Fruit fly (Drosophila melanogaster) whole organism, embryonic: ENCODE measurements around the gene CG10041.

ENCODE experiments used
- Abd-B ChIP-seq: fragments of 200-800 bp; sonication (Bioruptor generic); optimal IDR thresholded peaks from 2 replicates; lab custom pipeline; 2018; ENCODE audit warnings: missing biosample characterization, mild to moderate bottlenecking, missing genetic modification characterization, moderate library complexity
- Blimp-1 ChIP-seq: fragments of 200-800 bp; sonication (Bioruptor generic); optimal IDR thresholded peaks from 3 replicates; lab custom pipeline; 2018; ENCODE audit warnings: missing biosample characterization, missing genetic modification characterization, mild to moderate bottlenecking, moderate library complexity, missing genetic modification reagents
- CG10366 ChIP-seq: fragments of 200-800 bp; sonication (Bioruptor generic); IDR thresholded peaks from 2 replicates; pipeline ENCODE4 v1.3.6; 2022; ENCODE audit warnings: missing biosample characterization, missing genetic modification characterization
- CG32532 ChIP-seq: fragments of 200-800 bp; sonication (Bioruptor generic); IDR thresholded peaks from 2 replicates; pipeline ENCODE4 v1.3.6; 2022; ENCODE audit warnings: missing biosample characterization, missing genetic modification characterization
- CG5953 ChIP-seq: fragments of 200-800 bp; sonication (Bioruptor generic); IDR thresholded peaks from 2 replicates; pipeline ENCODE4 v1.3.6; 2022; ENCODE audit warnings: missing biosample characterization, missing genetic modification characterization
- CG8388 ChIP-seq: fragments of 200-800 bp; sonication (Bioruptor generic); optimal IDR thresholded peaks from 2 replicates; lab custom pipeline; 2019; ENCODE audit warnings: missing biosample characterization, mild to moderate bottlenecking, missing genetic modification characterization, moderate library complexity
- bcd ChIP-seq: fragments of 200-800 bp; sonication (Bioruptor generic); optimal IDR thresholded peaks from 2 replicates; lab custom pipeline; 2017; ENCODE audit warnings: missing biosample characterization, mild to moderate bottlenecking, missing genetic modification characterization
- dpn ChIP-seq, 2 experiments: fragments of 200-800 bp; sonication (Bioruptor generic); optimal IDR thresholded peaks; 3 replicates each; lab custom pipeline; 2016; ENCODE audit warnings: missing biosample characterization in 2 of 2, missing genetic modification characterization in 2 of 2
- gcm ChIP-seq: fragments of 200-800 bp; sonication (Bioruptor generic); optimal IDR thresholded peaks from 2 replicates; lab custom pipeline; 2019; ENCODE audit warnings: missing biosample characterization, mild to moderate bottlenecking, missing genetic modification characterization, moderate library complexity
- pho ChIP-seq: fragments of 200-800 bp; sonication (Bioruptor generic); optimal IDR thresholded peaks from 2 replicates; lab custom pipeline; 2016; ENCODE audit warnings: missing biosample characterization, missing genetic modification characterization
- psq ChIP-seq: fragments of 200-800 bp; sonication (Bioruptor generic); optimal IDR thresholded peaks from 2 replicates; lab custom pipeline; 2017; ENCODE audit warnings: missing biosample characterization, missing genetic modification characterization
- tx ChIP-seq: fragments of 200-800 bp; sonication (Bioruptor generic); optimal IDR thresholded peaks from 2 replicates; lab custom pipeline; 2016; ENCODE audit warnings: missing biosample characterization, missing genetic modification characterization

DNA sequence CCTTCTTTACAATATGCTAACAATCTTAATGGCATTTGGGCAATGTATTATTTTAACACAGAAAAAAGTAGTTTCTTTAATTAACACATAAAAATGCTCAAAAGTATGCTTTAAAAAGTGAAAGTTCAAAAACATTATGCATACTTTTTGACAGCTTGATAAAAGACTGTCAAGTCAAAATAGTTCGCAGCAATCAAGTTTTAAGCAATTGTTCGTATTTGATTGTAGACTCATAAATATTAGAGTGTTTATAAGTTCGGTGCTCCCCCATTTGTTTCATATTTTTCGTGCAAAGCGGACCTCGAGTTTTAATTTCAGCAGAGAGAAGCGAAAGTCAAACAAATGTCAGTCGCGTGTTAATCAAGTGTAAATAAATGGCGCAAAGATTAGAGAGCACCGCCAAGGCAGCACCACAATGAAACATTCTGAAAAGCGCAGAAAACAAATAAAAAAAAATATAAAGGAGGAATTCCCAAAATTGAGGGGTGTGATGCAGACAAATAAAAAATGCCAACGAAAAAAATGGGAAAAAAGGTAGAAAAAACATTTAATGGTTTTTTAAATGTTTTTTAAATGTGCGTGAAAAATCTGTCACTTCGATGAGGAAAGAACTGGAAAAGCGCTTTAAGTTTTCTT is 6.9 kb downstream of the CG10041 start:
- TF ChIP-seq tx (GFP tag; lab: Kevin White, UChicago) (no peak), psq (GFP tag; lab: Kevin White, UChicago) (no peak), CG32532 (no peak), gcm (GFP tag; lab: Kevin White, UChicago) (no peak), Blimp-1 (GFP tag; lab: Kevin White, UChicago) (no peak), CG8388 (GFP tag; lab: Kevin White, UChicago) (no peak), bcd (no peak), CG5953 (no peak), CG10366 (GFP tag; lab: Robert Waterston, UW) (no peak), dpn (GFP tag; optimal IDR thresholded peaks at IDR 0.05; lab: Kevin White, UChicago) (no peak), Abd-B (no peak), pho (no peak)
